Worm (Caenorhabditis elegans): ENCODE results near the gene nhr-31.

Gene nhr-31

DNA sequence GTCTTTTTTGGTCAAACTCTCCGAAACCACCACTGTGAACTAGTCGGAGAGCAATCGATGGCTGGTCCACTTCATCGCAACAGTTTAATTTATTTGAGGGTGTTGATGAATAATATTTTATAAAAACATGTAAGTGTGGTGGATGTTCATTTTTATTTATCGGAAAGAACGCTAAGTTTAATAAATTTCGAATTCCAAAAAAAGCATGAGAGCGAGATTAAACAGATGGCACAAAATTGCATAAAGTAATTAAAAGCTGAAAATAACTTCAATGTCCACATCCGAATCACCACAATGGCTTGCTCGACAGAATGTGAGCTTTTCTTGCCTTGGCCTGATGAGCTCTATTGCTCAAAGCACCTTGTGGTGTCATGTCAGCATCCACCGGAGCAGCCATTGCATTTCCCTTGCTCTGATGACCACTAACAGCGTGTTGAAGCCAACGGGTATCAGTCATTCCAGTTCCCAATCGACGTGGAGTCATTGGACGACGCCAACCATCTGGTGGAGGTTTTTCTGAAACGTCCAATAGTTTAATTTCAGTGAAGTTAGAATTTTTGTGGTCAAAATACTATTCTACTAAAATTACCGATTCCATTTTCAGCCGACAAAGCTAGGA lies 45.5 kb downstream of the nhr-31 start (continued):
- TF ChIP-seq cebp-2 (GFP tag; IDR thresholded peaks at IDR 0.05) (0 out of 2 replicates have a peak, but pooled peaks have one; percentile 6), ets-4 (GFP tag; optimal IDR thresholded peaks at IDR 0.05) (no peak), ceh-100 (GFP tag; IDR thresholded peaks at IDR 0.05) (no peak)

DNA sequence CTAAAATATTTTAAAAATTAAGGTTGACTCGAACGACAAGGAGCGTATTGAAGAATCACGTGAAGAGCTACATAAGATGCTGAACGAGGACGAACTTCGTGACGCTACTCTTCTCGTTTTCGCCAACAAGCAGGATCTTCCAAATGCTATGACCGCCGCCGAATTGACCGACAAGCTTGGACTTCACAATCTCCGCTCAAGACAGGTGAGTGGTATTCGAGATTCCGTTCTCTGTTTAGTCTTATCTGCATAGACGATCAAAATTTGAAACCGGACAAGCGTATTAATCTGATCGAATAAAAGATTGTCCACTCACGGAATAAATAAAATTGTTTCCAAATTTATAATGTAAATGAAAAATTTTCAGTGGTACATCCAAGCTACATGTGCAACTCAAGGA lies 46.3 kb downstream of the nhr-31 start:
- TF ChIP-seq mes-4 (tag; optimal IDR thresholded peaks at IDR 0.05) = no peak
- TF ChIP-seq madf-3 (GFP tag; IDR thresholded peaks at IDR 0.05) = no peak
- TF ChIP-seq ceh-58 (GFP tag; IDR thresholded peaks at IDR 0.05) = 0 out of 2 replicates have a peak, but pooled peaks have one; percentile 37
- TF ChIP-seq ceh-91 (GFP tag; IDR thresholded peaks at IDR 0.05) = no peak
- TF ChIP-seq madf-8 (GFP tag; conservative IDR thresholded peaks at IDR 0.05) = no peak

DNA sequence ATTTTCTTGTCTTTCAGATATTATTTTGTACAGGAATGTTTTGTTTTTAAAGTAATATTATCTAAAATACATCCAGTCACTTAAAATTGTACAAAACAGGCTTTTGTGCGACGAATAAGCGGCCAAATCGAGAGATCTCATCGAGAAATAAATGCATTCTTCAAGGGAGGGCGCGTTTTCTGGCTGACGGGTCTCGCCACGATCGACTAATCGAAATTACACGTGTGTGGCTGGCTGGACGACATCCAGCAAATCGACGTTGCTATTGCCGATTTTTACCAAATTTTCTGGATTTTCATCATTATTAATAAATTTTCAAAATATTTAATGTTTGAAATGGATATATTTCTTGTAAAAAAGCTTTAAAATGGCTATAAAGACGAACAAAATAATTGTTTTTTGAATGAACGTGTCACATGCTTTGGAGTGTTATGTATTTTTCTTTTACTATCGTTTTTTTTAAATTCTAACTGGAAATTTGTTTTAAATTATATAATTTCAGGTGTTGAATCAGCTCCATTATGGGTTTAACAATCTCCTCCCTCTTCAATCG lies 47.2 kb downstream of the nhr-31 start, which contains the start of gene arf-5:
Gene arf-5, plus strand, starts transcription at position 503 of the 553 bp plus-strand sequence.
- no peak for TF ChIP-seq tbx-9 (tag; optimal IDR thresholded peaks at IDR 0.05; ENCODE audit: borderline replicate concordance)
- peak; percentile 11 for TF ChIP-seq efl-1 (GFP tag; optimal IDR thresholded peaks at IDR 0.05)
- no peak for TF ChIP-seq hsf-1 (GFP tag; IDR thresholded peaks at IDR 0.05)
- peak; percentile 2 for TF ChIP-seq nhr-80 (tag; optimal IDR thresholded peaks at IDR 0.05)
- peak; percentile 73 for TF ChIP-seq F33H1.4 (GFP tag; IDR thresholded peaks at IDR 0.05)
- no peak for TF ChIP-seq T26A5.8 (tag; optimal IDR thresholded peaks at IDR 0.05)
- TF ChIP-seq dox-1 (GFP tag; IDR thresholded peaks at IDR 0.05) = no peak
- TF ChIP-seq ceh-27 (GFP tag; optimal IDR thresholded peaks at IDR 0.05) = peak; percentile 13
- no peak for TF ChIP-seq tbp1 (GFP tag; optimal IDR thresholded peaks at IDR 0.05)
- no peak for TF ChIP-seq snpc-3.4 (tag; optimal IDR thresholded peaks at IDR 0.05)
- TF ChIP-seq nhr-90 (tag; optimal IDR thresholded peaks at IDR 0.05) = no peak
- no peak for TF ChIP-seq F22D6.2 (tag; optimal IDR thresholded peaks at IDR 0.05)
- TF ChIP-seq rpc-1 (optimal IDR thresholded peaks at IDR 0.05) = no peak
- TF ChIP-seq rpc-1 (tag; optimal IDR thresholded peaks at IDR 0.05) = no peak
- no peak for TF ChIP-seq B0019.2 (GFP tag; conservative IDR thresholded peaks at IDR 0.05)
- no peak for TF ChIP-seq pbrm-1 (GFP tag; IDR thresholded peaks at IDR 0.05)
- no peak for TF ChIP-seq ceh-40 (GFP tag; IDR thresholded peaks at IDR 0.05)
- no peak for TF ChIP-seq ztf-22 (GFP tag; optimal IDR thresholded peaks at IDR 0.05)
- peak; percentile 70 to 88 for TF ChIP-seq let-607 (tag; optimal IDR thresholded peaks at IDR 0.05)
- TF ChIP-seq Y53G8AR.9 (GFP tag; conservative IDR thresholded peaks at IDR 0.05) = no peak

DNA sequence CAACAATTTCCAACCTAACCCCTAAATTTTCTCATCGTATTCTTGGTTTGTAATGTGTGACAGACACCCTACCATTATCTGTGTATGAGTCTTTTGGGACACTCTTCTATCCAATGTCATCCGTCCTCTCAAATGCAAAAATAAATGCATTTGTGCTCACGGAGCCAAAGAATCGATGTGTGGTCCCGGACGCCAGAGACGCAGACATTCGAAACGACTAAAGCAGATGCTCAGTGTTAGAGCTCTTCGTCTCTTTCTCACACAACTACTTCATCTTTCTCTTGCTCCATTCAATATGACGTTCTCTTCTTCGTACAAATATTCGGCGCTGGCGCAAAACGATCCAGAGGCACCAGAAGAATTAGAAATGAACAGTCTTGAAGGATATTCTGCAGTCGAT lies 49.7 kb downstream of the nhr-31 start, which contains the start of gene unc-24:
Gene unc-24, plus strand, starts transcription at position 283 of the 400 bp plus-strand sequence.
- TF ChIP-seq hmg-20 (GFP tag; IDR thresholded peaks at IDR 0.05) (no peak), ccch-3 (GFP tag; optimal IDR thresholded peaks at IDR 0.05) (no peak), Y67H2A.10 (GFP tag; conservative IDR thresholded peaks at IDR 0.05) (no peak), pbrm-1 (GFP tag; IDR thresholded peaks at IDR 0.05) (no peak), snpc-1.3 (tag; optimal IDR thresholded peaks at IDR 0.05; ENCODE audit: insufficient read depth) (no peak), bed-1 (GFP tag; IDR thresholded peaks at IDR 0.05) (no peak), nhr-120 (GFP tag; IDR thresholded peaks at IDR 0.05) (no peak), nhr-27 (tag; optimal IDR thresholded peaks at IDR 0.05) (no peak), rcor-1 (GFP tag; IDR thresholded peaks at IDR 0.05) (no peak), ama-1 (optimal IDR thresholded peaks at IDR 0.05) (no peak), ama-1 (GFP tag; optimal IDR thresholded peaks at IDR 0.05) (no peak), tbp1 (GFP tag; optimal IDR thresholded peaks at IDR 0.05) (no peak), tlf-1 (GFP tag; optimal IDR thresholded peaks at IDR 0.05) (no peak), hsf-1 (GFP tag; IDR thresholded peaks at IDR 0.05) (no peak), F10E7.11 (tag; optimal IDR thresholded peaks at IDR 0.05) (no peak), F22D6.2 (tag; optimal IDR thresholded peaks at IDR 0.05) (no peak), nfya-1 (tag; optimal IDR thresholded peaks at IDR 0.05; ENCODE audit: borderline replicate concordance, insufficient read depth) (no peak), rec-8 (tag; optimal IDR thresholded peaks at IDR 0.05) (no peak), somi-1 (GFP tag; optimal IDR thresholded peaks at IDR 0.05) (no peak), ztf-6 (GFP tag; IDR thresholded peaks at IDR 0.05) (no peak)

All from whole organism, young adult.